Worm (Caenorhabditis elegans): ENCODE results near the gene math-7.

math-7 gene

ce11 chrII:1842894-1843293 is 43.4 kb downstream of the math-7 start, which contains the start of the genes C52E2.5 and C52E2.4:
TSS of gene C52E2.5 (minus strand) at chrII:1842936.
TSS of gene C52E2.4 (plus strand) at chrII:1843145.
- TF ChIP-seq elt-2 (tag; optimal IDR thresholded peaks at IDR 0.05) = peak; percentile 67
- TF ChIP-seq lin-11 (tag; optimal IDR thresholded peaks at IDR 0.05) = no peak
- no peak for TF ChIP-seq che-1 (tag; optimal IDR thresholded peaks at IDR 0.05)

ce11 chrII:1836204-1836603 is 50.1 kb downstream of the math-7 start, which contains the start of gene T08E11.1:
TSS of gene T08E11.1 (plus strand) at chrII:1836504.
- TF ChIP-seq pat-9 (tag; optimal IDR thresholded peaks at IDR 0.05) (no peak), npax-4 (tag; optimal IDR thresholded peaks at IDR 0.05) (no peak), T23F11.4 (GFP tag; optimal IDR thresholded peaks at IDR 0.05) (no peak), ceh-24 (tag; optimal IDR thresholded peaks at IDR 0.05) (no peak), Y22D7AL.16 (tag; optimal IDR thresholded peaks at IDR 0.05) (no peak), ama-1 (optimal IDR thresholded peaks at IDR 0.05) (no peak), syd-9 (tag; optimal IDR thresholded peaks at IDR 0.05) (no peak), dmd-4 (tag; optimal IDR thresholded peaks at IDR 0.05; ENCODE audit: borderline replicate concordance) (no peak)

Data from whole organism, late embryonic.